Fruit fly (Drosophila melanogaster): ENCODE results near the gene CG46320.
A peak's percentile ranks its signal among the peaks of the same experiment; 100 is the strongest.

DNA sequence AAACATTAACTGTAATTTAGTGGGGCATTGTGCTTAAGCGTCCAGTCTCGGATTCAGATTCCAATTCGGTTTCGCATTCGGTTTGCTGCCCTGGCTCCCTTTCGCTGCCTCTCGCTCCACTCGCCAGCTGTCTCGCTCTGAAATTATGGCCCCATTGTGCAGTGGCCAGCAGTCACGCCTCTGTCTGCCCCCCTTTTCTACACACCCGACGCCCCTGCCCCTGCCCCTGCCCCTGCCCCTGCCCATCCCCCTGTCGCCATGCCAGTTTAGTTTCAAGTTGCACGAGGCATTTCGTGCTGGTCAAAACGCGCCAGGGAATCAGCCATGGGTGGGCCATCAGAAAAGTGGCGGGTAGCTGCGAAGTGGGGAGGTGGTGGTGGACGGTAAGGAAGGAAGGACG is 22.4 kb downstream of the CG46320 start:
- TF ChIP-seq tai (GFP tag; optimal IDR thresholded peaks at IDR 0.05) (no peak), Vsx2 (GFP tag; optimal IDR thresholded peaks at IDR 0.05; ENCODE audit: partially characterized antibody) (no peak), Myc (optimal IDR thresholded peaks at IDR 0.05) (no peak), brk (GFP tag; optimal IDR thresholded peaks at IDR 0.05) (no peak), Dfd (GFP tag; optimal IDR thresholded peaks at IDR 0.05) (peak; percentile 68), psq (GFP tag; optimal IDR thresholded peaks at IDR 0.05) (no peak), sv (GFP tag; optimal IDR thresholded peaks at IDR 0.05) (no peak), OdsH (GFP tag; optimal IDR thresholded peaks at IDR 0.05) (no peak), CG9705 (GFP tag; optimal IDR thresholded peaks at IDR 0.05) (no peak)
